Fruit fly (Drosophila melanogaster) whole organism, embryonic: ENCODE results near the gene rec.
A peak's percentile ranks its signal among the peaks of the same experiment; 100 is the strongest.

ENCODE experiments used
- ATbp ChIP-seq: fragments of 200-800 bp; sonication (Bioruptor generic); optimal IDR thresholded peaks from 2 replicates; lab custom pipeline; 2017; ENCODE audit warnings: missing biosample characterization, mild to moderate bottlenecking, missing genetic modification characterization, missing genetic modification reagents
- Abd-B ChIP-seq: fragments of 200-800 bp; sonication (Bioruptor generic); optimal IDR thresholded peaks from 2 replicates; lab custom pipeline; 2018; ENCODE audit warnings: missing biosample characterization, mild to moderate bottlenecking, missing genetic modification characterization, moderate library complexity
- Aef1 ChIP-seq: fragments of 200-800 bp; sonication (Bioruptor generic); IDR thresholded peaks from 3 replicates; pipeline ENCODE4 v1.3.6; 2022; ENCODE audit warnings: missing biosample characterization, missing genetic modification characterization
- BEAF-32 ChIP-seq: fragments of 200-800 bp; sonication (Bioruptor generic); optimal IDR thresholded peaks from 3 replicates; lab custom pipeline; 2017; ENCODE audit warnings: missing biosample characterization, missing genetic modification characterization, mild to moderate bottlenecking, moderate library complexity, missing genetic modification reagents
- CG10543 ChIP-seq: fragments of 200-800 bp; sonication (Bioruptor generic); optimal IDR thresholded peaks from 3 replicates; lab custom pipeline; 2017; ENCODE audit warnings: missing biosample characterization, mild to moderate bottlenecking, missing genetic modification characterization, moderate library complexity
- CG10654 ChIP-seq: fragments of 200-800 bp; sonication (Bioruptor generic); optimal IDR thresholded peaks from 2 replicates; lab custom pipeline; 2016; ENCODE audit warnings: missing biosample characterization, missing genetic modification characterization
- CG11085 ChIP-seq: fragments of 200-800 bp; sonication (Bioruptor generic); IDR thresholded peaks from 2 replicates; pipeline ENCODE4 v1.3.6; 2022; ENCODE audit warnings: missing biosample characterization, missing genetic modification characterization
- CG11696 ChIP-seq: fragments of 200-800 bp; sonication (Bioruptor generic); IDR thresholded peaks from 2 replicates; pipeline ENCODE4 v1.3.6; 2022; ENCODE audit warnings: missing biosample characterization, missing genetic modification characterization
- CG12659 ChIP-seq: fragments of 200-800 bp; sonication (Bioruptor generic); optimal IDR thresholded peaks from 3 replicates; lab custom pipeline; 2017; ENCODE audit warnings: mild to moderate bottlenecking, missing biosample characterization, missing genetic modification reagents, missing genetic modification characterization
- CG13287 ChIP-seq: fragments of 200-800 bp; sonication (Bioruptor generic); IDR thresholded peaks from 2 replicates; pipeline ENCODE4 v1.3.6; 2022; ENCODE audit warnings: missing biosample characterization, missing genetic modification characterization; ENCODE audit not compliant: partially characterized antibody
- CG14441 ChIP-seq: fragments of 200-800 bp; sonication (Bioruptor generic); IDR thresholded peaks from 2 replicates; pipeline ENCODE4 v1.3.6; 2022; ENCODE audit warnings: missing biosample characterization, missing genetic modification characterization
- CG14667 ChIP-seq: fragments of 200-800 bp; sonication (Bioruptor generic); IDR thresholded peaks from 2 replicates; pipeline ENCODE4 v1.3.6; 2022; ENCODE audit warnings: missing biosample characterization, missing genetic modification characterization
- CG16813 ChIP-seq: fragments of 200-800 bp; sonication (Bioruptor generic); IDR thresholded peaks from 3 replicates; pipeline ENCODE4 v1.3.6; 2022; ENCODE audit warnings: missing biosample characterization, missing genetic modification characterization; ENCODE audit not compliant: partially characterized antibody
- CG31224 ChIP-seq: fragments of 200-800 bp; sonication (Bioruptor generic); IDR thresholded peaks from 2 replicates; pipeline ENCODE4 v1.3.6; 2022; ENCODE audit warnings: missing biosample characterization, missing genetic modification characterization
- CG3163 ChIP-seq: fragments of 200-800 bp; sonication (Bioruptor generic); optimal IDR thresholded peaks from 3 replicates; lab custom pipeline; 2016; ENCODE audit warnings: missing biosample characterization, missing genetic modification characterization
- CG3281 ChIP-seq: fragments of 200-800 bp; sonication (Bioruptor generic); optimal IDR thresholded peaks from 3 replicates; lab custom pipeline; 2017; ENCODE audit warnings: missing biosample characterization, mild to moderate bottlenecking, missing genetic modification characterization
- CG4424 ChIP-seq: fragments of 200-800 bp; sonication (Bioruptor generic); optimal IDR thresholded peaks from 3 replicates; lab custom pipeline; 2016; ENCODE audit warnings: missing biosample characterization, missing genetic modification characterization
- CG4730 ChIP-seq: fragments of 200-800 bp; sonication (Bioruptor generic); IDR thresholded peaks from 2 replicates; pipeline ENCODE4 v1.3.6; 2022; ENCODE audit warnings: missing biosample characterization, missing genetic modification characterization
- CG7357 ChIP-seq: fragments of 200-800 bp; sonication (Bioruptor generic); IDR thresholded peaks from 3 replicates; pipeline ENCODE4 v1.3.6; 2022; ENCODE audit warnings: missing biosample characterization, missing genetic modification characterization
- CG8290 ChIP-seq, 3 experiments: fragments of 200-800 bp; sonication (Bioruptor generic); optimal IDR thresholded peaks; 2 replicates each; lab custom pipeline; 2016 to 2019; ENCODE audit warnings: missing biosample characterization in 3 of 3, missing genetic modification characterization in 3 of 3, mild to moderate bottlenecking in 2 of 3, moderate library complexity in 1 of 3
- CG8359 ChIP-seq: fragments of 200-800 bp; sonication (Bioruptor generic); optimal IDR thresholded peaks from 2 replicates; lab custom pipeline; 2017; ENCODE audit warnings: missing biosample characterization, mild to moderate bottlenecking, missing genetic modification characterization, borderline replicate concordance
- CG8388 ChIP-seq: fragments of 200-800 bp; sonication (Bioruptor generic); optimal IDR thresholded peaks from 2 replicates; lab custom pipeline; 2019; ENCODE audit warnings: missing biosample characterization, mild to moderate bottlenecking, missing genetic modification characterization, moderate library complexity
- CrebB ChIP-seq: fragments of 200-800 bp; sonication (Bioruptor generic); optimal IDR thresholded peaks from 3 replicates; lab custom pipeline; 2018; ENCODE audit warnings: missing biosample characterization, mild to moderate bottlenecking, missing genetic modification characterization
- Dfd ChIP-seq, 2 experiments: fragments of >200 bp; optimal IDR thresholded peaks; 2 replicates each; lab custom pipeline; 2017; ENCODE audit warnings: missing biosample characterization in 2 of 2, missing genetic modification characterization in 2 of 2
- Doc2 ChIP-seq: fragments of 200-800 bp; sonication (Bioruptor generic); IDR thresholded peaks from 2 replicates; pipeline ENCODE4 v1.3.6; 2022; ENCODE audit warnings: missing biosample characterization, missing genetic modification characterization
- Drgx ChIP-seq: fragments of 200-800 bp; sonication (Bioruptor generic); IDR thresholded peaks from 2 replicates; pipeline ENCODE4 v1.3.6; 2022; ENCODE audit warnings: missing biosample characterization, missing genetic modification characterization
- Fer3 ChIP-seq: fragments of 200-800 bp; sonication (Bioruptor generic); optimal IDR thresholded peaks from 2 replicates; lab custom pipeline; 2018; ENCODE audit warnings: missing biosample characterization, mild to moderate bottlenecking, missing genetic modification characterization, moderate library complexity
- HmgD ChIP-seq: fragments of 200-800 bp; sonication (Bioruptor generic); optimal IDR thresholded peaks from 3 replicates; lab custom pipeline; 2016; ENCODE audit warnings: missing biosample characterization, missing genetic modification characterization
- Oli ChIP-seq: fragments of 200-800 bp; sonication (Bioruptor generic); optimal IDR thresholded peaks from 2 replicates; lab custom pipeline; 2018; ENCODE audit warnings: missing biosample characterization, mild to moderate bottlenecking, missing genetic modification characterization, moderate library complexity
- Sry-β ChIP-seq: fragments of 200-800 bp; sonication (Bioruptor generic); optimal IDR thresholded peaks from 2 replicates; lab custom pipeline; 2018; ENCODE audit warnings: missing biosample characterization, mild to moderate bottlenecking, missing genetic modification characterization, moderate library complexity
- Vsx1 ChIP-seq: fragments of 200-800 bp; sonication (Bioruptor generic); optimal IDR thresholded peaks from 2 replicates; lab custom pipeline; 2017; ENCODE audit warnings: missing biosample characterization, mild to moderate bottlenecking, missing genetic modification characterization, missing genetic modification reagents
- Xrp1 ChIP-seq: fragments of 200-800 bp; sonication (Bioruptor generic); IDR thresholded peaks from 2 replicates; pipeline ENCODE4 v1.3.6; 2022; ENCODE audit warnings: missing biosample characterization, missing genetic modification characterization
- abd-A ChIP-seq: fragments of 200-800 bp; sonication (Bioruptor generic); optimal IDR thresholded peaks from 3 replicates; lab custom pipeline; 2019; ENCODE audit warnings: missing biosample characterization, mild to moderate bottlenecking, missing genetic modification characterization, moderate library complexity
- al ChIP-seq: fragments of 200-800 bp; sonication (Bioruptor generic); IDR thresholded peaks from 2 replicates; pipeline ENCODE4 v1.3.6; 2022; ENCODE audit warnings: missing biosample characterization, missing genetic modification characterization
- cg ChIP-seq: fragments of 200-800 bp; sonication (Bioruptor generic); optimal IDR thresholded peaks from 3 replicates; lab custom pipeline; 2019; ENCODE audit warnings: missing biosample characterization, mild to moderate bottlenecking, missing genetic modification characterization, moderate library complexity
- chm ChIP-seq: fragments of 200-800 bp; sonication (Bioruptor generic); IDR thresholded peaks from 2 replicates; pipeline ENCODE4 v1.3.6; 2022; ENCODE audit warnings: missing biosample characterization, missing genetic modification characterization
- danr ChIP-seq: fragments of 200-800 bp; sonication (Bioruptor generic); IDR thresholded peaks from 2 replicates; pipeline ENCODE4 v1.3.6; 2022; ENCODE audit warnings: missing biosample characterization, missing genetic modification characterization
- dimm ChIP-seq: fragments of 200-800 bp; sonication (Bioruptor generic); IDR thresholded peaks from 2 replicates; pipeline ENCODE4 v1.3.6; 2022; ENCODE audit warnings: missing biosample characterization, missing genetic modification characterization
- disco-r ChIP-seq: fragments of 200-800 bp; sonication (Bioruptor generic); optimal IDR thresholded peaks from 2 replicates; lab custom pipeline; 2016; ENCODE audit warnings: missing biosample characterization, missing genetic modification characterization
- fru ChIP-seq: fragments of >200 bp; optimal IDR thresholded peaks from 2 replicates; lab custom pipeline; 2017
- h ChIP-seq: fragments of >200 bp; optimal IDR thresholded peaks from 2 replicates; lab custom pipeline; 2017
- hbn ChIP-seq: fragments of 200-800 bp; sonication (Bioruptor generic); IDR thresholded peaks from 2 replicates; pipeline ENCODE4 v1.3.6; 2022; ENCODE audit warnings: missing biosample characterization, missing genetic modification characterization; ENCODE audit not compliant: partially characterized antibody
- hth ChIP-seq: fragments of >200 bp; optimal IDR thresholded peaks from 2 replicates; lab custom pipeline; 2017; ENCODE audit warnings: inconsistent platforms
- maf-S ChIP-seq: fragments of 200-800 bp; sonication (Bioruptor generic); optimal IDR thresholded peaks from 2 replicates; lab custom pipeline; 2016; ENCODE audit warnings: missing biosample characterization, missing genetic modification characterization
- nau ChIP-seq: fragments of 200-800 bp; sonication (Bioruptor generic); optimal IDR thresholded peaks from 3 replicates; lab custom pipeline; 2017; ENCODE audit warnings: missing biosample characterization, mild to moderate bottlenecking, missing genetic modification characterization, missing genetic modification reagents
- peb ChIP-seq: fragments of 200-800 bp; sonication (Bioruptor generic); IDR thresholded peaks from 2 replicates; pipeline ENCODE4 v1.3.6; 2022; ENCODE audit warnings: missing biosample characterization, missing genetic modification characterization
- phol ChIP-seq: fragments of 200-800 bp; sonication (Bioruptor generic); optimal IDR thresholded peaks from 3 replicates; lab custom pipeline; 2018; ENCODE audit warnings: missing biosample characterization, mild to moderate bottlenecking, missing genetic modification characterization, moderate library complexity
- pita ChIP-seq: fragments of 200-800 bp; sonication (Bioruptor generic); optimal IDR thresholded peaks from 2 replicates; lab custom pipeline; 2017; ENCODE audit warnings: missing biosample characterization, mild to moderate bottlenecking, missing genetic modification characterization
- shn ChIP-seq: fragments of 200-800 bp; sonication (Bioruptor generic); optimal IDR thresholded peaks from 3 replicates; lab custom pipeline; 2016; ENCODE audit warnings: missing biosample characterization, missing genetic modification characterization
- sr ChIP-seq: fragments of 200-800 bp; sonication (Bioruptor generic); IDR thresholded peaks from 3 replicates; pipeline ENCODE4 v1.3.6; 2022; ENCODE audit warnings: missing biosample characterization, missing genetic modification characterization
- zen ChIP-seq: fragments of 200-800 bp; sonication (Bioruptor generic); optimal IDR thresholded peaks from 3 replicates; lab custom pipeline; 2018; ENCODE audit warnings: missing biosample characterization, mild to moderate bottlenecking, missing genetic modification characterization, moderate library complexity

rec gene

DNA sequence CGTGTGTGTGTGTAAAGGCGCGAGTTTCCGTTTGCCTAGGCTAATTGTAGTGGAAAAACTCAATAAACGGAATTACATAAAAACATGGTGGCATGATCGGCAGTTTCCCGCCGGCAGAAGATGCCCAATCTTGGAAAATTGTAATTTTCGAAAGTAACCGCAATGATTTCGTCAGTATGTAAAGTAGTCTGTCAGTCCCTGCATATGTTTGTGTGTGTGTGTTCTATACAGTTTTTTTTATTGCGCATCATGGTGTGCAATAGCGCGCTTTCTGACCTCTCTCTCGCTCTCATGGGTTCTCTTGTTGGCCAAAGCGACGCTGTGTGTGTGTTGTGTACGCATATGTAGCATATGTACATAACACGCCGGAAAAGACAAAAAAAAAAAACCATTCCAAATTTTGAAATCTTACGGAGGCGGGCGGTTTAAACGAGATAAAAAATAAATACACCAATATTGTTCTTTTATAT lies 38.1 kb downstream of the rec start (continued):
- peak; percentile 99 for TF ChIP-seq cg (GFP tag; lab: Kevin White, UChicago)
- no peak for TF ChIP-seq peb (GFP tag; lab: Robert Waterston, UW)
- peak; percentile 35; the same call in 1 of the 2 replicates for TF ChIP-seq CG11696 (GFP tag; lab: Robert Waterston, UW)
- peak; percentile 23 for TF ChIP-seq disco-r (GFP tag; lab: Kevin White, UChicago)
- TF ChIP-seq CG16813 (GFP tag; lab: Robert Waterston, UW) = no peak
- TF ChIP-seq Abd-B = peak; percentile 5
- TF ChIP-seq al = no peak
- TF ChIP-seq CG7357 (GFP tag; lab: Robert Waterston, UW) = no peak
- no peak for TF ChIP-seq CG3163
- TF ChIP-seq HmgD (GFP tag; lab: Kevin White, UChicago) = peak; percentile 78
- TF ChIP-seq maf-S (GFP tag; lab: Kevin White, UChicago) = peak; percentile 32
- TF ChIP-seq CG8388 (GFP tag; lab: Kevin White, UChicago) = peak; percentile 2
- peak; percentile 42 for TF ChIP-seq Fer3 (tag; lab: Kevin White, UChicago)
- TF ChIP-seq danr (GFP tag; lab: Robert Waterston, UW) = no peak
- TF ChIP-seq shn = no peak
- no peak for TF ChIP-seq hth (lab: Kevin White, UChicago)
- no peak for TF ChIP-seq CG14667 (GFP tag; lab: Robert Waterston, UW)
- no peak for TF ChIP-seq BEAF-32
- no peak for TF ChIP-seq hbn (GFP tag; lab: Robert Waterston, UW)
- TF ChIP-seq CG10654 (GFP tag; lab: Kevin White, UChicago) = no peak
- peak; percentile 70 for TF ChIP-seq CG10543 (GFP tag; lab: Kevin White, UChicago)
- TF ChIP-seq CG31224 = no peak
- no peak; the same call in 1 of the 2 replicates for TF ChIP-seq chm (GFP tag; lab: Robert Waterston, UW)
- TF ChIP-seq pita = no peak
- peak; percentile 26; the same call in 1 of the 2 replicates for TF ChIP-seq CG14441 (GFP tag; lab: Robert Waterston, UW)
- no peak for TF ChIP-seq CG4730 (GFP tag; lab: Robert Waterston, UW)
- TF ChIP-seq sr = no peak
- no peak for TF ChIP-seq Sry-β
- no peak for TF ChIP-seq CrebB
- no peak for TF ChIP-seq h (lab: Kevin White, UChicago)
- TF ChIP-seq Doc2 (GFP tag; lab: Robert Waterston, UW) = no peak
- TF ChIP-seq zen (tag; lab: Kevin White, UChicago) = peak; percentile 3
- TF ChIP-seq fru (lab: Kevin White, UChicago) = no peak
- no peak for TF ChIP-seq CG13287 (GFP tag; lab: Robert Waterston, UW)
- peak; percentile 67 for TF ChIP-seq ATbp (GFP tag; lab: Kevin White, UChicago)
- TF ChIP-seq Xrp1 (GFP tag; lab: Robert Waterston, UW) = peak; percentile 52; the same call in 1 of the 2 replicates
- no peak for TF ChIP-seq CG8359 (GFP tag; lab: Kevin White, UChicago)
- no peak for TF ChIP-seq dimm (GFP tag; lab: Robert Waterston, UW)
- peak; percentile 1 for TF ChIP-seq nau
- TF ChIP-seq Drgx (GFP tag; lab: Robert Waterston, UW) = no peak
- TF ChIP-seq Aef1 (GFP tag; lab: Robert Waterston, UW) = peak; percentile 45; the same call in 1 of the 3 replicates
- no peak for TF ChIP-seq Dfd (GFP tag; optimal IDR thresholded peaks at IDR 0.05; lab: Kevin White, UChicago)
- peak; percentile 41 for TF ChIP-seq CG12659 (GFP tag; lab: Kevin White, UChicago)
- no peak for TF ChIP-seq abd-A
- no peak for TF ChIP-seq Oli
- TF ChIP-seq CG11085 (GFP tag; lab: Robert Waterston, UW) = no peak
- TF ChIP-seq CG4424 (GFP tag; lab: Kevin White, UChicago) = peak; percentile 21
- peak; percentile 21 for TF ChIP-seq phol (tag; lab: Kevin White, UChicago)
- TF ChIP-seq CG8290 (GFP tag; optimal IDR thresholded peaks at IDR 0.05; lab: Kevin White, UChicago) = no peak
- no peak for TF ChIP-seq CG8290 (tag; optimal IDR thresholded peaks at IDR 0.05; lab: Kevin White, UChicago)
- peak; percentile 61 for TF ChIP-seq Vsx1 (GFP tag; lab: Kevin White, UChicago)
- peak; percentile 49 for TF ChIP-seq CG3281 (GFP tag; lab: Kevin White, UChicago)
